Worm (Caenorhabditis elegans) whole organism, L2 larva: ENCODE measurements around the gene pmp-3.

Source experiments
- C34F6.9 ChIP-seq: fragments of 150-350 bp; optimal IDR thresholded peaks from 2 replicates; lab custom pipeline; 2014; ENCODE audit warnings: missing biosample characterization, missing genetic modification characterization
- R02D3.7 ChIP-seq: fragments of 150-350 bp; optimal IDR thresholded peaks from 2 replicates; lab custom pipeline; 2014; ENCODE audit warnings: missing biosample characterization, missing genetic modification characterization
- Y55F3AM.14 ChIP-seq: fragments of 200-800 bp; sonication (Bioruptor generic); optimal IDR thresholded peaks from 2 replicates; lab custom pipeline; 2018; ENCODE audit warnings: mild to moderate bottlenecking, missing genetic modification characterization, missing compliant biosample characterization
- ZK546.5 ChIP-seq: sonication (generic microtip); optimal IDR thresholded peaks from 2 replicates; lab custom pipeline; 2017; ENCODE audit warnings: missing biosample characterization, missing genetic modification characterization
- alr-1 ChIP-seq: fragments of 150-350 bp; optimal IDR thresholded peaks from 2 replicates; lab custom pipeline; 2014; ENCODE audit warnings: missing biosample characterization, missing genetic modification characterization
- aly-2 ChIP-seq: fragments of 150-350 bp; optimal IDR thresholded peaks from 2 replicates; lab custom pipeline; 2014; ENCODE audit warnings: missing biosample characterization, missing genetic modification characterization
- ama-1 ChIP-seq: fragments of 150-350 bp; optimal IDR thresholded peaks from 2 replicates; lab custom pipeline; 2018; ENCODE audit warnings: inconsistent platforms
- blmp-1 ChIP-seq: sonication (generic microtip); optimal IDR thresholded peaks from 2 replicates; lab custom pipeline; 2017; ENCODE audit warnings: missing genetic modification characterization, mild to moderate bottlenecking, missing compliant biosample characterization, antibody characterized with exemption, moderate library complexity; ENCODE audit not compliant: insufficient read depth
- ceh-82 ChIP-seq: fragments of 150-350 bp; optimal IDR thresholded peaks from 2 replicates; lab custom pipeline; 2014; ENCODE audit warnings: missing biosample characterization, missing genetic modification characterization
- crh-2 ChIP-seq: sonication (generic microtip); optimal IDR thresholded peaks from 2 replicates; lab custom pipeline; 2017; ENCODE audit warnings: missing biosample characterization, missing genetic modification characterization
- dmd-4 ChIP-seq: sonication (generic microtip); optimal IDR thresholded peaks from 2 replicates; lab custom pipeline; 2017; ENCODE audit warnings: missing biosample characterization, missing genetic modification characterization
- elt-1 ChIP-seq: fragments of 150-350 bp; optimal IDR thresholded peaks from 2 replicates; lab custom pipeline; 2014; ENCODE audit warnings: missing biosample characterization, missing genetic modification characterization
- fos-1 ChIP-seq: fragments of 150-350 bp; optimal IDR thresholded peaks from 2 replicates; lab custom pipeline; 2014; ENCODE audit warnings: missing biosample characterization, missing genetic modification characterization
- gmeb-1 ChIP-seq: fragments of 150-350 bp; optimal IDR thresholded peaks from 2 replicates; lab custom pipeline; 2014; ENCODE audit warnings: missing biosample characterization, missing genetic modification characterization
- lin-11 ChIP-seq: fragments of 150-350 bp; sonication (generic microtip); optimal IDR thresholded peaks from 2 replicates; lab custom pipeline; 2014; ENCODE audit warnings: missing biosample characterization, missing genetic modification characterization, inconsistent platforms, mixed read lengths
- lin-13 ChIP-seq: fragments of 150-350 bp; optimal IDR thresholded peaks from 2 replicates; lab custom pipeline; 2014; ENCODE audit warnings: missing biosample characterization, missing genetic modification reagents, missing genetic modification characterization
- lin-39 ChIP-seq: fragments of 150-350 bp; optimal IDR thresholded peaks from 2 replicates; lab custom pipeline; 2014; ENCODE audit warnings: missing biosample characterization, missing genetic modification reagents, missing genetic modification characterization
- mbf-1 ChIP-seq: sonication (generic microtip); optimal IDR thresholded peaks from 2 replicates; lab custom pipeline; 2017; ENCODE audit warnings: missing biosample characterization, missing genetic modification characterization
- mdl-1 ChIP-seq, 2 experiments: fragments of 150-350 bp in 1 of 2; sonication (generic microtip) in 1 of 2; optimal IDR thresholded peaks; 2 replicates each; lab custom pipeline; 2017; ENCODE audit warnings: missing biosample characterization in 2 of 2, missing genetic modification characterization in 2 of 2
- nhr-10 ChIP-seq: sonication (generic microtip); optimal IDR thresholded peaks from 2 replicates; lab custom pipeline; 2017; ENCODE audit warnings: missing biosample characterization, missing genetic modification characterization
- nhr-11 ChIP-seq: fragments of 150-350 bp; optimal IDR thresholded peaks from 2 replicates; lab custom pipeline; 2014; ENCODE audit warnings: missing biosample characterization, missing genetic modification characterization
- nhr-129 ChIP-seq: fragments of 150-350 bp; optimal IDR thresholded peaks from 2 replicates; lab custom pipeline; 2014; ENCODE audit warnings: missing biosample characterization, missing genetic modification characterization
- nhr-23 ChIP-seq: fragments of 150-350 bp; optimal IDR thresholded peaks from 2 replicates; lab custom pipeline; 2014; ENCODE audit warnings: missing biosample characterization, missing genetic modification reagents, missing genetic modification characterization
- nhr-237 ChIP-seq: fragments of 150-350 bp; optimal IDR thresholded peaks from 2 replicates; lab custom pipeline; 2014; ENCODE audit warnings: missing biosample characterization, missing genetic modification characterization
- nhr-25 ChIP-seq: fragments of 150-350 bp; sonication (generic microtip); optimal IDR thresholded peaks from 3 replicates; lab custom pipeline; 2014; ENCODE audit warnings: missing biosample characterization, missing genetic modification characterization
- nhr-6 ChIP-seq: fragments of 150-350 bp; optimal IDR thresholded peaks from 2 replicates; lab custom pipeline; 2014; ENCODE audit warnings: missing biosample characterization, missing genetic modification characterization
- peb-1 ChIP-seq: fragments of 150-350 bp; optimal IDR thresholded peaks from 2 replicates; lab custom pipeline; 2014; ENCODE audit warnings: missing biosample characterization, missing genetic modification characterization
- skn-1 ChIP-seq: sonication (generic microtip); optimal IDR thresholded peaks from 2 replicates; lab custom pipeline; 2017; ENCODE audit warnings: missing biosample characterization, missing genetic modification characterization
- sma-3 ChIP-seq: sonication (generic microtip); optimal IDR thresholded peaks from 2 replicates; lab custom pipeline; 2016; ENCODE audit warnings: missing genetic modification reagents, missing genetic modification characterization, missing compliant biosample characterization
- sma-9 ChIP-seq, 2 experiments: fragments of 150-350 bp in 1 of 2; sonication (generic microtip) in 1 of 2; optimal IDR thresholded peaks; 2 replicates each; lab custom pipeline; 2014 to 2016; ENCODE audit warnings: missing genetic modification characterization in 2 of 2, mild to moderate bottlenecking in 1 of 2, missing biosample characterization in 1 of 2, missing compliant biosample characterization in 1 of 2, missing genetic modification reagents in 1 of 2, moderate library complexity in 1 of 2
- snpc-4 ChIP-seq: fragments of 150-350 bp; optimal IDR thresholded peaks from 2 replicates; lab custom pipeline; 2014; ENCODE audit warnings: missing biosample characterization, missing genetic modification characterization
- unc-39 ChIP-seq: fragments of 150-350 bp; optimal IDR thresholded peaks from 2 replicates; lab custom pipeline; 2014; ENCODE audit warnings: missing biosample characterization, missing genetic modification characterization
- unc-62 ChIP-seq: fragments of 150-350 bp; optimal IDR thresholded peaks from 2 replicates; lab custom pipeline; 2014; ENCODE audit warnings: missing biosample characterization, missing genetic modification reagents, missing genetic modification characterization
- zag-1 ChIP-seq: fragments of 150-350 bp; optimal IDR thresholded peaks from 2 replicates; lab custom pipeline; 2014; ENCODE audit warnings: missing biosample characterization, missing genetic modification characterization
- ztf-1 ChIP-seq: fragments of 200-800 bp; sonication (Bioruptor generic); conservative IDR thresholded peaks from 2 replicates; pipeline ENCODE4 v1.3.6; 2022; ENCODE audit warnings: missing genetic modification characterization, missing compliant biosample characterization
- ztf-11 ChIP-seq: sonication (generic microtip); optimal IDR thresholded peaks from 2 replicates; lab custom pipeline; 2017; ENCODE audit warnings: missing biosample characterization, missing genetic modification characterization
- ztf-4 ChIP-seq: fragments of 150-350 bp; optimal IDR thresholded peaks from 2 replicates; lab custom pipeline; 2014; ENCODE audit warnings: missing biosample characterization, missing genetic modification characterization

Gene pmp-3

ce11 chrV:14680014-14680413, 33.5 kb downstream of the pmp-3 start, which contains the start of gene C47E8.3:
TSS of gene C47E8.3 (plus strand) at chrV:14680314.
- TF ChIP-seq Y55F3AM.14 (GFP tag; lab: Kevin White, UChicago) (no peak), elt-1 (tag; lab: Kevin White, UChicago) (no peak), nhr-129 (tag; lab: Kevin White, UChicago) (no peak), lin-11 (no peak), ama-1 (lab: Kevin White, UChicago) (no peak), R02D3.7 (tag; lab: Kevin White, UChicago) (no peak), lin-39 (tag; lab: Kevin White, UChicago) (no peak), lin-13 (GFP tag; lab: Kevin White, UChicago) (no peak), alr-1 (tag; lab: Kevin White, UChicago) (no peak), dmd-4 (tag; lab: Kevin White, UChicago) (no peak), nhr-10 (no peak)

- TF ChIP-seq ztf-1 (GFP tag; lab: Robert Waterston, UW) (no peak), Y55F3AM.14 (GFP tag; lab: Kevin White, UChicago) (no peak), C34F6.9 (peak; percentile 14)
Observed at ce11 chrV:14682870-14683269, 36.3 kb downstream of the pmp-3 start.

- TF ChIP-seq skn-1 (tag; lab: Kevin White, UChicago) (no peak), ama-1 (lab: Kevin White, UChicago) (peak; percentile 40), sma-9 (GFP tag; optimal IDR thresholded peaks at IDR 0.05; lab: Kevin White, UChicago) (no peak), sma-9 (tag; optimal IDR thresholded peaks at IDR 0.05; lab: Kevin White, UChicago) (no peak), alr-1 (tag; lab: Kevin White, UChicago) (no peak), mbf-1 (tag; lab: Kevin White, UChicago) (no peak)
Observed at ce11 chrV:14683291-14683690, 36.8 kb downstream of the pmp-3 start.

- TF ChIP-seq lin-13 (GFP tag; lab: Kevin White, UChicago) (no peak), crh-2 (tag; lab: Kevin White, UChicago) (no peak), mdl-1 (tag; optimal IDR thresholded peaks at IDR 0.05; lab: Kevin White, UChicago) (no peak), R02D3.7 (tag; lab: Kevin White, UChicago) (no peak), lin-39 (tag; lab: Kevin White, UChicago) (no peak), ztf-4 (no peak), unc-39 (tag; lab: Kevin White, UChicago) (no peak), zag-1 (tag; lab: Kevin White, UChicago) (no peak), C34F6.9 (no peak), sma-3 (GFP tag; lab: Kevin White, UChicago) (no peak), mbf-1 (tag; lab: Kevin White, UChicago) (no peak)
Observed at ce11 chrV:14683926-14684325, 37.4 kb downstream of the pmp-3 start.

ce11 chrV:14684359-14685312, 38.1 kb downstream of the pmp-3 start, which contains the start of gene hsp-90:
TSS of gene hsp-90 (plus strand) at chrV:14684918.
- TF ChIP-seq C34F6.9 (peak; percentile 55), ZK546.5 (tag; lab: Kevin White, UChicago) (no peak), aly-2 (no peak), ama-1 (lab: Kevin White, UChicago) (peak; percentile 84), Y55F3AM.14 (GFP tag; lab: Kevin White, UChicago) (no peak), nhr-25 (tag; lab: Kevin White, UChicago) (no peak)

- TF ChIP-seq ceh-82 (tag; lab: Kevin White, UChicago), result peak; percentile 61
- peak; percentile 93 for TF ChIP-seq skn-1 (tag; lab: Kevin White, UChicago)
- TF ChIP-seq peb-1 (tag; lab: Kevin White, UChicago), result no peak
- TF ChIP-seq dmd-4 (tag; lab: Kevin White, UChicago), result peak; percentile 65
- TF ChIP-seq ztf-11 (tag; lab: Kevin White, UChicago), result peak; percentile 68
- TF ChIP-seq zag-1 (tag; lab: Kevin White, UChicago), result peak; percentile 93
- peak; percentile 89 for TF ChIP-seq fos-1
- TF ChIP-seq nhr-6 (tag; lab: Kevin White, UChicago), result no peak
- no peak for TF ChIP-seq nhr-11
- peak; percentile 99 for TF ChIP-seq sma-3 (GFP tag; lab: Kevin White, UChicago)
- TF ChIP-seq gmeb-1 (tag; lab: Kevin White, UChicago), result peak; percentile 95
- peak; percentile 97 for TF ChIP-seq lin-13 (GFP tag; lab: Kevin White, UChicago)
- peak; percentile 89 for TF ChIP-seq blmp-1
- peak; percentile 96 for TF ChIP-seq lin-11
- peak; percentile 75 for TF ChIP-seq nhr-237 (tag; lab: Kevin White, UChicago)
- TF ChIP-seq nhr-10, result peak; percentile 92
- peak; percentile 90 for TF ChIP-seq snpc-4 (tag; lab: Kevin White, UChicago)
- TF ChIP-seq nhr-23 (tag; lab: Kevin White, UChicago), result no peak
- TF ChIP-seq mdl-1 (tag; optimal IDR thresholded peaks at IDR 0.05; lab: Kevin White, UChicago), result peak; percentile 11 to 74
- peak; percentile 83 for TF ChIP-seq unc-62 (GFP tag; lab: Kevin White, UChicago)
- TF ChIP-seq elt-1 (tag; lab: Kevin White, UChicago), result no peak
- no peak for TF ChIP-seq unc-39 (tag; lab: Kevin White, UChicago)
Observed at ce11 chrV:14685435-14686058, 39.0 kb downstream of the pmp-3 start, which contains the start of gene C47E8.4. TSS of gene C47E8.4 (minus strand) at chrV:14685485.
